Worm (Caenorhabditis elegans) whole organism, midembryonic: ENCODE results near the gene srh-264.

Experiments used
- med-1 ChIP-seq: sonication (generic microtip); optimal IDR thresholded peaks from 2 replicates; lab custom pipeline; 2017; ENCODE audit warnings: missing genetic modification characterization, mild to moderate bottlenecking, missing compliant biosample characterization, antibody characterized with exemption, missing genetic modification reagents; ENCODE audit not compliant: insufficient read depth
- ztf-23 ChIP-seq: fragments of 200-800 bp; sonication (Bioruptor generic); IDR thresholded peaks from 2 replicates; pipeline ENCODE4 v1.3.6; 2022; ENCODE audit warnings: missing genetic modification reagents, missing genetic modification characterization, missing compliant biosample characterization

ce11 chrV:15459088-15459487 lies 45.1 kb downstream of the srh-264 start, which contains the start of gene str-71:
- TF ChIP-seq med-1 (GFP tag; lab: Kevin White, UChicago) (no peak), ztf-23 (GFP tag; lab: Robert Waterston, UW) (no peak)
